Fruit fly (Drosophila melanogaster) whole organism, wandering third instar larva: ENCODE results near the gene CG1632.

Experiments
- CG9705 ChIP-seq: fragments of 200-800 bp; sonication (Bioruptor generic); optimal IDR thresholded peaks from 2 replicates; lab custom pipeline; 2018; ENCODE audit warnings: missing biosample characterization, mild to moderate bottlenecking, missing genetic modification characterization
- CrebA ChIP-seq: fragments of 200-800 bp; sonication (Bioruptor generic); optimal IDR thresholded peaks from 2 replicates; lab custom pipeline; 2016; ENCODE audit warnings: missing biosample characterization, mild to moderate bottlenecking, missing genetic modification characterization, borderline replicate concordance
- Dfd ChIP-seq: fragments of >200 bp; optimal IDR thresholded peaks from 2 replicates; lab custom pipeline; 2017; ENCODE audit warnings: missing biosample characterization, missing genetic modification characterization
- Dif ChIP-seq: fragments of 200-275, 200-300 bp; sonication (Bioruptor generic); optimal IDR thresholded peaks from 2 replicates; lab custom pipeline; 2018; ENCODE audit warnings: missing biosample characterization, missing genetic modification characterization; ENCODE audit not compliant: partially characterized antibody
- GATAd ChIP-seq: sonication (Bioruptor generic); optimal IDR thresholded peaks from 2 replicates; lab custom pipeline; 2016; ENCODE audit warnings: missing biosample characterization, missing genetic modification characterization
- Vsx2 ChIP-seq: fragments of 200-300, 225-300 bp; sonication (Bioruptor generic); optimal IDR thresholded peaks from 2 replicates; lab custom pipeline; 2018; ENCODE audit warnings: missing biosample characterization, missing genetic modification characterization; ENCODE audit not compliant: partially characterized antibody
- jim ChIP-seq: fragments of 175-275, 200-325 bp; sonication (Bioruptor generic); optimal IDR thresholded peaks from 2 replicates; lab custom pipeline; 2016; ENCODE audit warnings: missing biosample characterization, mild to moderate bottlenecking, missing genetic modification characterization
- psq ChIP-seq: fragments of 200-800 bp; sonication (Bioruptor generic); optimal IDR thresholded peaks from 3 replicates; lab custom pipeline; 2017; ENCODE audit warnings: missing biosample characterization, mild to moderate bottlenecking, missing genetic modification characterization, moderate library complexity
- sage ChIP-seq: fragments of 200-800 bp; sonication (Bioruptor generic); optimal IDR thresholded peaks from 2 replicates; lab custom pipeline; 2016; ENCODE audit warnings: missing biosample characterization, mild to moderate bottlenecking, missing genetic modification characterization
- tai ChIP-seq: sonication (Bioruptor generic); optimal IDR thresholded peaks from 2 replicates; lab custom pipeline; 2016; ENCODE audit warnings: missing biosample characterization, missing genetic modification characterization
- usp ChIP-seq: fragments of >200 bp; optimal IDR thresholded peaks from 2 replicates; lab custom pipeline; 2017; ENCODE audit warnings: missing biosample characterization, missing genetic modification characterization

Gene CG1632

DNA sequence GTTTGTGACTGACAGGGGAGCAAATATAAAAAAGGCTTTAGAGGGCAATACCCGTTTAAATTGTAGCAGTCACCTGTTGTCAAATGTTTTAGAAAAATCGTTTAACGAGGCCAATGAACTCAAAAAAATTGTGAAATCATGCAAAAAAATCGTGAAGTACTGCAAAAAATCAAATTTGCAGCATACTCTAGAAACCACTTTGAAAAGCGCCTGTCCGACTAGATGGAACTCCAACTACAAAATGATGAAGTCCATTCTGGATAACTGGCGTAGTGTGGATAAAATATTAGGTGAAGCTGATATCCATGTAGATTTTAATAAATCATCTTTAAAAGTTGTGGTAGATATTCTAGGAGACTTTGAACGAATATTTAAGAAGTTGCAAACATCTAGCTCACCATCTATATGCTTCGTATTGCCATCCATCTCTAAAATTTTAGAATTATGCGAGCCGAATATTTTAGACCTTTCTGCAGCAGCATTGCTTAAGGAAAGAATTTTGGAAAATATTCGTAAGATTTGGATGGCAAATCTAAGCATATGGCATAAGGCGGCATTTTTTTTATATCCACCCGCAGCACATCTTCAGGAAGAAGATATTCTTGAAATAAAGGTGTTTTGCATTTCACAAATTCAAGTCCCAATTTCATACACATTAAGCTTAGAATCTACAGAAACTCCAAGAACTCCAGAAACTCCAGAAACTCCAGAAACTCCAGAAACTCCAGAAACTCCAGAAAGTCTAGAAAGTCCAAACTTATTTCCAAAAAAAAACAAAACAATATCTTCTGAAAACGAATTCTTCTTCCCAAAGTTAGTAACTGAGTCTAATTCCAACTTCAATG, 42.2 kb downstream of the CG1632 start:
- TF ChIP-seq CrebA, result peak; percentile 24
- no peak for TF ChIP-seq CG9705 (GFP tag; lab: Kevin White, UChicago)
- peak; percentile 99 for TF ChIP-seq Dfd (GFP tag; lab: Kevin White, UChicago)
- peak; percentile 78 for TF ChIP-seq tai (GFP tag; lab: Kevin White, UChicago)
- peak; percentile 25 for TF ChIP-seq Vsx2 (GFP tag; lab: Kevin White, UChicago)

DNA sequence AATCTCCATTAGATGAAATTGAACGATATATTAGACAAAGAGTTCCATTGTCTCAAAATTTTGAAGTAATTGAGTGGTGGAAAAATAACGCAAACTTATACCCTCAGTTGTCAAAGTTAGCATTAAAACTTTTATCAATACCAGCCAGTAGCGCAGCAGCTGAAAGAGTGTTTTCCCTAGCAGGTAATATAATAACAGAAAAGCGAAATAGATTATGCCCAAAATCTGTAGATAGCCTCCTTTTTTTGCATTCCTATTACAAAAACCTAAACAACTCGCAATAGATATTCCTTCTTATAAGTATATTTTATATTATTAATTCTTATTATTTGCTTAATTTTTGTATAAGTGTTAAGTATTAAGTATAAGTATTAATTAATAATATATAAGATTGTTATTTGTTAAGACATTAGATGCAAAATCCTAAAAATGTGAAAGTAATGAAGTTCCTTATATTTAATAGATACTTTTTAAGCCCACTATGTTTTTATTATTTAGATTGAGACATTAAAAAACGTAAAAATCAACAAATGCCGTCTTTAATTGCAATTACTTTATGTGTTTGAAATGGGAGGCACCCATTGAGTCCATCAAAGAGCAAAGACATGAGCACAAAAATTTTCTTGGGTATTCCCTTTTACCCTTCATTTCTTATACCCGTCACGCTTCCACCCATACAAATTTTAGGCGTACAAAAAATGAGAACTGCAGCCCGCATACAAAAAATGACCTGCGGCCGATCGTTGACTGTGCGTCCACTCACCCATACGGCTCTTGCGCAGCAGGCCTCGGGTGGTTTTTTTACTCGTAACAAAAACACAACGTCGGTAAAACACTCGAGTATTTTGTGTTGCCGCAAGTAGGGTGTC, 43.1 kb downstream of the CG1632 start:
- TF ChIP-seq Dif, result peak; percentile 38
- TF ChIP-seq psq (GFP tag; lab: Kevin White, UChicago), result peak; percentile 14
- TF ChIP-seq usp, result peak; percentile 9
- TF ChIP-seq GATAd, result peak; percentile 13
- peak; percentile 17 for TF ChIP-seq jim (GFP tag; lab: Kevin White, UChicago)
- peak; percentile 56 for TF ChIP-seq sage (GFP tag; lab: Kevin White, UChicago)
